Worm (Caenorhabditis elegans): ENCODE measurements around the gene nfyc-1.
A peak's percentile ranks its signal among the peaks of the same experiment; 100 is the strongest.

ce11 chrII:18787-19186 is 24.9 kb upstream of the nfyc-1 start:
- peak in 1 of 3 experiments; percentile 41 for TF ChIP-seq lin-35 (GFP tag; optimal IDR thresholded peaks at IDR 0.05)
- TF ChIP-seq dpl-1 (GFP tag; optimal IDR thresholded peaks at IDR 0.05): no peak
- no peak for TF ChIP-seq attf-3 (GFP tag; conservative IDR thresholded peaks at IDR 0.05)
- TF ChIP-seq die-1 (tag; optimal IDR thresholded peaks at IDR 0.05): no peak
- TF ChIP-seq ama-1 (optimal IDR thresholded peaks at IDR 0.05): no peak
- no peak for TF ChIP-seq ama-1 (GFP tag; optimal IDR thresholded peaks at IDR 0.05)

All from whole organism, young adult.